Worm (Caenorhabditis elegans) whole organism, young adult: ENCODE data around the gene Y116A8A.6.

Source experiments
- bed-1 ChIP-seq: fragments of 200-800 bp; sonication (Bioruptor generic); IDR thresholded peaks from 2 replicates; pipeline ENCODE4 v1.3.6; 2022; ENCODE audit warnings: missing genetic modification reagents, missing genetic modification characterization, missing compliant biosample characterization
- lsl-1 ChIP-seq: fragments of 200-800 bp; sonication (Bioruptor generic); optimal IDR thresholded peaks from 2 replicates; lab custom pipeline; 2018; ENCODE audit warnings: mild to moderate bottlenecking, missing genetic modification characterization, moderate library complexity, missing compliant biosample characterization
- madf-10 ChIP-seq: sonication (generic microtip); optimal IDR thresholded peaks from 2 replicates; lab custom pipeline; 2016; ENCODE audit warnings: mild to moderate bottlenecking, missing genetic modification characterization, missing compliant biosample characterization
- nhr-27 ChIP-seq: fragments of 200-800 bp; sonication (Bioruptor generic); optimal IDR thresholded peaks from 2 replicates; lab custom pipeline; 2018; ENCODE audit warnings: mild to moderate bottlenecking, missing genetic modification characterization, moderate library complexity, missing compliant biosample characterization
- unc-62 ChIP-seq: fragments of 150-350 bp; optimal IDR thresholded peaks from 2 replicates; lab custom pipeline; 2014; ENCODE audit warnings: missing biosample characterization, missing genetic modification reagents, missing genetic modification characterization

ce11 chrIV:16778644-16779043 is 50.0 kb downstream of the Y116A8A.6 start:
- TF ChIP-seq nhr-27 (tag; lab: Kevin White, UChicago) (no peak), bed-1 (GFP tag; lab: Robert Waterston, UW) (no peak), unc-62 (GFP tag; lab: Kevin White, UChicago) (no peak), lsl-1 (GFP tag; lab: Kevin White, UChicago) (no peak), madf-10 (no peak)
